Worm (Caenorhabditis elegans): Measurements from ENCODE around the gene C39B5.6.

C39B5.6 gene

ce11 chrIII:2197706-2198105 lies at the start of gene C39B5.6:
Gene C39B5.6, plus strand, starts transcription at chrIII:2198006.
- TF ChIP-seq nhr-76 (tag; optimal IDR thresholded peaks at IDR 0.05) (no peak), xbp-1 (tag; optimal IDR thresholded peaks at IDR 0.05) (no peak), snpc-4 (tag; optimal IDR thresholded peaks at IDR 0.05) (no peak), alr-1 (tag; optimal IDR thresholded peaks at IDR 0.05; ENCODE audit: borderline replicate concordance) (no peak), grh-1 (GFP tag; IDR thresholded peaks at IDR 0.05) (no peak), aha-1 (tag; optimal IDR thresholded peaks at IDR 0.05) (no peak), nhr-19 (GFP tag; conservative IDR thresholded peaks at IDR 0.05) (no peak), ceh-88 (GFP tag; IDR thresholded peaks at IDR 0.05) (no peak), snu-23 (GFP tag; optimal IDR thresholded peaks at IDR 0.05) (no peak), nhr-84 (tag; optimal IDR thresholded peaks at IDR 0.05) (no peak), lir-3 (tag; optimal IDR thresholded peaks at IDR 0.05; ENCODE audit: poor library complexity) (no peak)

ce11 chrIII:2150555-2150954 lies 47.3 kb upstream of the C39B5.6 start:
- no peak for TF ChIP-seq mef-2 (tag; optimal IDR thresholded peaks at IDR 0.05)
- TF ChIP-seq lsy-2 (tag; optimal IDR thresholded peaks at IDR 0.05), result peak; percentile 1 to 43
- TF ChIP-seq nhr-71 (tag; optimal IDR thresholded peaks at IDR 0.05), result no peak
- no peak for TF ChIP-seq nhr-237 (tag; optimal IDR thresholded peaks at IDR 0.05)
- TF ChIP-seq isw-1 (GFP tag; IDR thresholded peaks at IDR 0.05), result no peak

- peak; percentile 97 for TF ChIP-seq mab-9 (GFP tag; IDR thresholded peaks at IDR 0.05)
- no peak for TF ChIP-seq zag-1 (tag; optimal IDR thresholded peaks at IDR 0.05)
- no peak for TF ChIP-seq dsc-1 (tag; optimal IDR thresholded peaks at IDR 0.05)
- peak; percentile 56 for TF ChIP-seq C16A3.4 (tag; optimal IDR thresholded peaks at IDR 0.05)
- TF ChIP-seq fkh-10 (GFP tag; optimal IDR thresholded peaks at IDR 0.05), result peak; percentile 41
- TF ChIP-seq ceh-82 (tag; optimal IDR thresholded peaks at IDR 0.05), result peak; percentile 79 to 84 (median 82)
- no peak for TF ChIP-seq nhr-28 (tag; optimal IDR thresholded peaks at IDR 0.05)
- no peak for TF ChIP-seq mef-2 (tag; optimal IDR thresholded peaks at IDR 0.05)
- TF ChIP-seq rnt-1 (tag; optimal IDR thresholded peaks at IDR 0.05), result no peak
- TF ChIP-seq egl-13 (tag; optimal IDR thresholded peaks at IDR 0.05), result no peak
- TF ChIP-seq nhr-77 (tag; optimal IDR thresholded peaks at IDR 0.05), result no peak
- no peak for TF ChIP-seq fkh-4 (tag; optimal IDR thresholded peaks at IDR 0.05; ENCODE audit: borderline replicate concordance)
- no peak for TF ChIP-seq pag-3 (tag; optimal IDR thresholded peaks at IDR 0.05; ENCODE audit: borderline replicate concordance, insufficient read depth)
- no peak for TF ChIP-seq nhr-47 (tag; optimal IDR thresholded peaks at IDR 0.05)
- TF ChIP-seq alr-1 (tag; optimal IDR thresholded peaks at IDR 0.05; ENCODE audit: borderline replicate concordance), result no peak
- TF ChIP-seq nhr-12 (tag; optimal IDR thresholded peaks at IDR 0.05), result no peak
- no peak for TF ChIP-seq swsn-7 (tag; optimal IDR thresholded peaks at IDR 0.05)
- TF ChIP-seq ceh-63 (GFP tag; optimal IDR thresholded peaks at IDR 0.05), result no peak
- no peak for TF ChIP-seq sptf-1 (tag; optimal IDR thresholded peaks at IDR 0.05)
- TF ChIP-seq lin-15B (tag; optimal IDR thresholded peaks at IDR 0.05), result peak; percentile 42
- peak; percentile 74 for TF ChIP-seq xbp-1 (tag; optimal IDR thresholded peaks at IDR 0.05)
- no peak for TF ChIP-seq nhr-237 (tag; optimal IDR thresholded peaks at IDR 0.05)
- TF ChIP-seq efl-1 (optimal IDR thresholded peaks at IDR 0.05), result peak; percentile 98 to 99
- TF ChIP-seq efl-1 (GFP tag; optimal IDR thresholded peaks at IDR 0.05 in 1 of 2), result peak; percentile 99 to 100
- TF ChIP-seq skn-1 (tag; optimal IDR thresholded peaks at IDR 0.05), result peak; percentile 65
- TF ChIP-seq dpl-1 (GFP tag; optimal IDR thresholded peaks at IDR 0.05), result peak; percentile 97 to 99 (median 98)
- TF ChIP-seq snpc-4 (tag; optimal IDR thresholded peaks at IDR 0.05), result peak; percentile 5
- TF ChIP-seq ets-5 (GFP tag; IDR thresholded peaks at IDR 0.05), result no peak
- TF ChIP-seq nhr-71 (tag; optimal IDR thresholded peaks at IDR 0.05), result no peak
- TF ChIP-seq egl-27 (tag; optimal IDR thresholded peaks at IDR 0.05), result no peak
- TF ChIP-seq unc-30 (tag; optimal IDR thresholded peaks at IDR 0.05), result no peak
- TF ChIP-seq tbx-2 (tag; optimal IDR thresholded peaks at IDR 0.05), result peak; percentile 96
- TF ChIP-seq ces-1 (GFP tag; optimal IDR thresholded peaks at IDR 0.05), result no peak
- TF ChIP-seq hlh-17 (GFP tag; optimal IDR thresholded peaks at IDR 0.05; ENCODE audit: borderline replicate concordance), result no peak
- TF ChIP-seq lin-39 (tag; optimal IDR thresholded peaks at IDR 0.05), result peak; percentile 70
- no peak for TF ChIP-seq ceh-90 (tag; optimal IDR thresholded peaks at IDR 0.05)
- TF ChIP-seq nhr-20 (tag; optimal IDR thresholded peaks at IDR 0.05), result no peak
- TF ChIP-seq aly-2 (tag; optimal IDR thresholded peaks at IDR 0.05), result peak; percentile 87
- peak; percentile 79 for TF ChIP-seq mep-1 (tag; optimal IDR thresholded peaks at IDR 0.05)
These were observed 46.3 kb upstream of the C39B5.6 start, which contains the start of gene gcn-1 for ce11 chrIII:2151480-2151995. Gene gcn-1, plus strand, starts transcription at chrIII:2151945.
